Fruit fly (Drosophila melanogaster) S2 (cell line): Measurements from ENCODE around the gene CG6654.

Source experiments
- CG8478 ChIP-seq: fragments of >200 bp; optimal IDR thresholded peaks from 2 replicates; lab custom pipeline; 2018
- CTCF ChIP-seq, 2 experiments: fragments of >200 bp; optimal IDR thresholded peaks; 2 replicates each; lab custom pipeline; 2018

DNA sequence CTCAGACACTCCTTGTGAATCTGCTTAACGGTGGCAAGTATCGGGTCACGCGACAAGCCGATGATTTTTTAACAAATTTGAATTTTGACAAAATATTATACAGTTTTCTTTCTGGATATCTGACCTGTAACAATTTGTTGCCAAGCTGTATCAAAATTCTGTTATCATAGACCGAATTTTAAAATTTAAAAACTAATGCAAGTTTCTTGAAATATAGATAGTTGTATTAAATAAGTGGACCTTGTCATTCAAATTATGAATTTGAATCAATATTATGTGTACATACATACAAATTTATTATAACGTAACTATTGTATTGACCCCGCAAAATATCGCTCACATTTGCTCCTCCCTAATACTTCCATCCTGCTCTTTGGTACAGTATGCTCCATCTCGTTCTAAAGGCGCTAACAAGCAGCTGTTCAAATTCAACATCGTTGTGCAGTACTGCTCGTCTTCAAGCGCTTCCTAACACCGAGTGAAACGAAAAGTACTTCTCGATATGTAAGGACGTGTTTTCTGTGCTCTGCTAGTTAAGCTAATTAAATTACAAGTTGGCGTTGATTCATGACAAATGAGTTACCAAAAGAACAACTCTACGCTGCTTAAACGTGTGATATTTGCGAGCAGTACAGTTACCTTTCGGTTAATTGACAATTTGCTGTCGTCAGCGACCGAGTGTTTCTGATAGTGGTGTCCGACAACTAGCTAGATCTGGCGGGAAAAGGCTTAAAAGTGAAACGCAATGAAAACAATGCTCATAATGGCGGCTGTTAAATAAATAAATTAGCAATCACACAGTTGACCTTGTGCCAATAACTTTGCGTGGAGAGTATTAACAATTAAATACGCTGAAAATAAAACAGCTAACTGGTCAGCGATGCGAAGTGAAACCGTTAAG lies 17.1 kb downstream of the CG6654 start, which contains the start of the genes Kpc1 and CG42542:
- TF ChIP-seq CTCF (optimal IDR thresholded peaks at IDR 0.05; lab: Kevin White, UChicago) (no peak), CG8478 (lab: Kevin White, UChicago) (no peak)
